Worm (Caenorhabditis elegans): Measurements from ENCODE around the gene C12D8.20.

DNA sequence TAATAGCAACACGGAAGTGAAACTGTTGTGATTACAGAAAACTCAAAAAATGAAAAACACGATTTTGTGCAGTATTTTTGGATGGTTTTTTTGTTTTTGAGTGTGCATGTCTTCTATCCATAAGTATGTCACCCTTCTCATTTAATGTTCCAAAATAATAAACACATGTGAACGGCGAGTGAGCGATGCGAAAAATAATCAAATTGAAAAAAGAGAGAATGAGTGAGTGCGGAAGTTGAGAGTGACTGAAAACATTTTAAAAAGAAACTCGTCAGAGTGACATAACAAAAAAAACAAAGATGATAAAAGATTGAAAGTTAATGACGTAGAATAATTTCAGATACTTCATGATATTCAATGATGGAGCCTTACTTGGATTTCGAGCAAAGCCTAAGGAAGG, 27.4 kb downstream of the C12D8.20 start:
- TF ChIP-seq unc-30 (tag; optimal IDR thresholded peaks at IDR 0.05), result no peak
- no peak for TF ChIP-seq Y116A8C.19 (tag; optimal IDR thresholded peaks at IDR 0.05; ENCODE audit: borderline replicate concordance)
- no peak for TF ChIP-seq ceh-82 (tag; optimal IDR thresholded peaks at IDR 0.05)
- TF ChIP-seq nhr-28 (tag; optimal IDR thresholded peaks at IDR 0.05), result no peak
- TF ChIP-seq ama-1 (optimal IDR thresholded peaks at IDR 0.05), result no peak
- no peak for TF ChIP-seq fos-1 (tag; optimal IDR thresholded peaks at IDR 0.05)
- no peak for TF ChIP-seq nhr-12 (tag; optimal IDR thresholded peaks at IDR 0.05)
- no peak for TF ChIP-seq nhr-84 (tag; optimal IDR thresholded peaks at IDR 0.05)
- TF ChIP-seq elt-2 (tag; optimal IDR thresholded peaks at IDR 0.05), result no peak
- no peak for TF ChIP-seq efl-1 (optimal IDR thresholded peaks at IDR 0.05)
- TF ChIP-seq efl-1 (GFP tag; optimal IDR thresholded peaks at IDR 0.05 in 1 of 2), result no peak
- TF ChIP-seq nhr-11 (tag; optimal IDR thresholded peaks at IDR 0.05), result no peak
- TF ChIP-seq dpl-1 (GFP tag; optimal IDR thresholded peaks at IDR 0.05), result no peak
